Worm (Caenorhabditis elegans) whole organism, late embryonic: ENCODE results near the gene gcna-1.
A peak's percentile ranks its signal among the peaks of the same experiment; 100 is the strongest.

Experiments
- C08G9.2 ChIP-seq: sonication (generic microtip); optimal IDR thresholded peaks from 2 replicates; lab custom pipeline; 2016; ENCODE audit warnings: mild to moderate bottlenecking, missing genetic modification characterization, moderate library complexity, missing compliant biosample characterization
- F13H6.1 ChIP-seq: sonication (generic microtip); optimal IDR thresholded peaks from 2 replicates; lab custom pipeline; 2016; ENCODE audit warnings: missing genetic modification characterization, missing compliant biosample characterization
- K09A11.1 ChIP-seq: sonication (generic microtip); optimal IDR thresholded peaks from 2 replicates; lab custom pipeline; 2017; ENCODE audit warnings: antibody characterized with exemption, mild to moderate bottlenecking, missing genetic modification characterization, missing compliant biosample characterization; ENCODE audit not compliant: insufficient read depth
- T23F11.4 ChIP-seq: fragments of 200-800 bp; sonication (Bioruptor generic); optimal IDR thresholded peaks from 2 replicates; lab custom pipeline; 2018; ENCODE audit warnings: mild to moderate bottlenecking, missing genetic modification characterization, missing compliant biosample characterization
- ama-1 ChIP-seq: fragments of 150-350 bp; optimal IDR thresholded peaks from 2 replicates; lab custom pipeline; 2014
- ceh-14 ChIP-seq: sonication (generic microtip); optimal IDR thresholded peaks from 2 replicates; lab custom pipeline; 2016; ENCODE audit warnings: missing genotype, missing genetic modification characterization, missing compliant biosample characterization
- ceh-18 ChIP-seq: sonication (generic microtip); optimal IDR thresholded peaks from 2 replicates; lab custom pipeline; 2016; ENCODE audit warnings: missing genetic modification characterization, missing compliant biosample characterization
- ceh-2 ChIP-seq: sonication (generic microtip); optimal IDR thresholded peaks from 2 replicates; lab custom pipeline; 2016; ENCODE audit warnings: missing genotype, missing genetic modification characterization, missing compliant biosample characterization
- ceh-22 ChIP-seq: sonication (generic microtip); optimal IDR thresholded peaks from 2 replicates; lab custom pipeline; 2017; ENCODE audit warnings: missing biosample characterization, missing genetic modification characterization
- ceh-30 ChIP-seq: fragments of 150-350 bp; optimal IDR thresholded peaks from 2 replicates; lab custom pipeline; 2014; ENCODE audit warnings: missing biosample characterization, missing genetic modification characterization
- ceh-45 ChIP-seq: fragments of 200-800 bp; sonication (Bioruptor generic); IDR thresholded peaks from 2 replicates; pipeline ENCODE4 v1.3.6; 2022; ENCODE audit warnings: missing genetic modification reagents, missing genetic modification characterization, missing compliant biosample characterization
- ceh-48 ChIP-seq: sonication (generic microtip); optimal IDR thresholded peaks from 2 replicates; lab custom pipeline; 2016; ENCODE audit warnings: missing genetic modification characterization, inconsistent platforms, missing compliant biosample characterization
- ceh-6 ChIP-seq: fragments of 200-800 bp; sonication (Bioruptor generic); optimal IDR thresholded peaks from 2 replicates; lab custom pipeline; 2018; ENCODE audit warnings: mild to moderate bottlenecking, missing genetic modification characterization, missing compliant biosample characterization
- ceh-9 ChIP-seq: sonication (generic microtip); optimal IDR thresholded peaks from 2 replicates; lab custom pipeline; 2016; ENCODE audit warnings: mild to moderate bottlenecking, missing genetic modification characterization, inconsistent platforms, missing compliant biosample characterization
- dmd-4 ChIP-seq: sonication (generic microtip); optimal IDR thresholded peaks from 2 replicates; lab custom pipeline; 2016; ENCODE audit warnings: borderline replicate concordance, missing genetic modification characterization, missing compliant biosample characterization
- dve-1 ChIP-seq: sonication (generic microtip); optimal IDR thresholded peaks from 2 replicates; lab custom pipeline; 2017; ENCODE audit warnings: antibody characterized with exemption, mild to moderate bottlenecking, missing genetic modification characterization, missing compliant biosample characterization
- elt-2 ChIP-seq: sonication (generic microtip); optimal IDR thresholded peaks from 2 replicates; lab custom pipeline; 2016; ENCODE audit warnings: missing genetic modification reagents, missing genetic modification characterization, missing compliant biosample characterization
- ets-4 ChIP-seq: sonication (generic microtip); optimal IDR thresholded peaks from 2 replicates; lab custom pipeline; 2016; ENCODE audit warnings: missing genetic modification characterization, missing compliant biosample characterization
- eyg-1 ChIP-seq: sonication (generic microtip); optimal IDR thresholded peaks from 2 replicates; lab custom pipeline; 2016; ENCODE audit warnings: missing genotype, missing genetic modification characterization, missing compliant biosample characterization
- fax-1 ChIP-seq: sonication (generic microtip); optimal IDR thresholded peaks from 2 replicates; lab custom pipeline; 2016; ENCODE audit warnings: missing genotype, missing genetic modification characterization, missing compliant biosample characterization
- fkh-10 ChIP-seq: fragments of 150-350 bp; optimal IDR thresholded peaks from 2 replicates; lab custom pipeline; 2014; ENCODE audit warnings: missing biosample characterization, missing genetic modification reagents, missing genetic modification characterization
- gmeb-2 ChIP-seq: sonication (generic microtip); optimal IDR thresholded peaks from 2 replicates; lab custom pipeline; 2016; ENCODE audit warnings: missing genetic modification characterization, inconsistent platforms, missing compliant biosample characterization
- hlh-13 ChIP-seq: fragments of 200-800 bp; sonication (Bioruptor generic); optimal IDR thresholded peaks from 2 replicates; lab custom pipeline; 2018; ENCODE audit warnings: mild to moderate bottlenecking, missing genetic modification characterization, missing compliant biosample characterization
- hlh-30 ChIP-seq: sonication (generic microtip); optimal IDR thresholded peaks from 2 replicates; lab custom pipeline; 2017; ENCODE audit warnings: antibody characterized with exemption, missing genetic modification characterization, missing compliant biosample characterization; ENCODE audit not compliant: insufficient read depth
- lim-6 ChIP-seq: sonication (generic microtip); optimal IDR thresholded peaks from 2 replicates; lab custom pipeline; 2016; ENCODE audit warnings: missing genetic modification characterization, missing compliant biosample characterization
- npax-4 ChIP-seq: sonication (generic microtip); optimal IDR thresholded peaks from 2 replicates; lab custom pipeline; 2016; ENCODE audit warnings: missing genetic modification characterization, missing compliant biosample characterization
- pag-3 ChIP-seq: sonication (generic microtip); optimal IDR thresholded peaks from 2 replicates; lab custom pipeline; 2016; ENCODE audit warnings: missing compliant biosample characterization, missing genetic modification characterization, borderline replicate concordance
- pax-1 ChIP-seq: fragments of 150-350 bp; optimal IDR thresholded peaks from 2 replicates; lab custom pipeline; 2014; ENCODE audit warnings: missing biosample characterization, missing genetic modification characterization
- sox-2 ChIP-seq: fragments of 200-800 bp; sonication (Bioruptor generic); IDR thresholded peaks from 2 replicates; pipeline ENCODE4 v1.3.6; 2022; ENCODE audit warnings: missing genetic modification reagents, missing genetic modification characterization, missing compliant biosample characterization
- syd-9 ChIP-seq: sonication (generic microtip); optimal IDR thresholded peaks from 2 replicates; lab custom pipeline; 2016; ENCODE audit warnings: mild to moderate bottlenecking, missing genetic modification characterization, moderate library complexity, missing compliant biosample characterization
- ttx-3 ChIP-seq: sonication (generic microtip); optimal IDR thresholded peaks from 2 replicates; lab custom pipeline; 2016; ENCODE audit warnings: missing genetic modification reagents, missing genetic modification characterization, missing compliant biosample characterization
- unc-86 ChIP-seq: sonication (generic microtip); optimal IDR thresholded peaks from 2 replicates; lab custom pipeline; 2016; ENCODE audit warnings: missing genetic modification characterization, missing compliant biosample characterization
- ztf-16 ChIP-seq: sonication (generic microtip); optimal IDR thresholded peaks from 2 replicates; lab custom pipeline; 2017; ENCODE audit warnings: missing genetic modification characterization, missing compliant biosample characterization

The gcna-1 gene

DNA sequence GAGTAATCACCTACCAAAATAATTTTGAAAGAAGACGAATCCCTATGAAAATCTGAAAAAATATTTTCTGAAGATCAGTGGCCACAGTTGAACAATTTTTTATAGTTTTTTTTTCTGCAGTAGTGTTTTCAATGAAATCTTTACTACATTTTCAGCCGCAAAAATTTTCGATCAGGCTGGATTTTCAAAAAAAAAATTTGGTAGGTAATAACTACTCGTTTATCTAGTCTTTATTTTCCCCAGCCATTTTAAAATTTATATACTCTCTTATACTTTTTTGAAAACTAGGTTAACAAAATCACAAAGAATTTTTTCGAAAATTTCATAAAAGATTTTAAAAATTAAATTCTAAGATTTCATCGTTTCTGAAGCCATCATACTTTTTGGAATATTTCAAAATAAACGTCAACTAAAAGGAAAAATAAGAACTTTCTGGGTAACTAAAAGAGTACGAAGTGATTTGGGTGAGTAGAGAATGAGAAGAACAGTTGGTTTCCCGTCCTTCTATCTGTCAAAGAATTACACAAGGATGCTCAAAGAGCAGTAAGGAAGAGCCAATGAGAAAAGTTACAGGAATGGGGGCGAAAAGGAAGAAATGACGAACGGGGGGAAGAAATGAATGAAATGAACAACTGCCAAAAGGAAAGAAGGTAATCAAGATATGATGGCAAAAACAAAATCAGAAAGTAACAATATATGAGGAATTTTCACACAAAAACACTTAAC, 33.7 kb downstream of the gcna-1 start, which contains the start of gene mlp-1:
mlp-1 (minus strand) TSS at position 51 of the 726 bp plus-strand sequence.
- TF ChIP-seq C08G9.2 (no peak), ztf-16 (tag; lab: Kevin White, UChicago) (no peak), fkh-10 (GFP tag; lab: Kevin White, UChicago) (no peak), ceh-30 (no peak), ceh-48 (tag; lab: Kevin White, UChicago) (no peak), hlh-13 (no peak), pax-1 (no peak), ceh-9 (tag; lab: Kevin White, UChicago) (no peak), ama-1 (lab: Kevin White, UChicago) (no peak)

DNA sequence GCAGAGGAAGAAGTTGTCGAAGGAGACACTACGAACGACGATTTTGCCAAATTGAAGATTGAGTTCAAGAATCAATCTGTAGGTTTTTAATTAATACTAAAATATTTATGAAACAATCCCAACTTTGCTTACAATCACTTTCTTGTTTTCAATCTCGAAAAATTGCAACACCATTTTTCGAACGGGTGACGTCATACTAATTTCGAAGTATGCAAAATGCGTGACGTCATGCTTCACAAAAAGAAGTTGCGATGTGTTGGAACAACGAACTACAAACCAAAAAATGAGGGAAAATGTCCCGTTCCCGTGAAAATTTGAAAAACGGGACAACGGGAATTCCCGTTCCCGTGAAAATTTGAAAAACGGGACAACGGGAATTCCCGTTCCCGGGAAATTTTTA, 41.2 kb downstream of the gcna-1 start:
- TF ChIP-seq eyg-1 (tag; lab: Kevin White, UChicago) (no peak), sox-2 (no peak), ttx-3 (tag; lab: Kevin White, UChicago) (no peak), lim-6 (no peak), ceh-18 (no peak), ets-4 (tag; lab: Kevin White, UChicago) (no peak), K09A11.1 (tag; lab: Kevin White, UChicago) (no peak), ceh-22 (tag; lab: Kevin White, UChicago) (no peak), pag-3 (tag; lab: Kevin White, UChicago) (no peak), fax-1 (tag; lab: Kevin White, UChicago) (no peak), gmeb-2 (tag; lab: Kevin White, UChicago) (no peak), dmd-4 (tag; lab: Kevin White, UChicago) (no peak), ceh-2 (tag; lab: Kevin White, UChicago) (no peak), hlh-13 (no peak), ceh-14 (tag; lab: Kevin White, UChicago) (no peak), hlh-30 (tag; lab: Kevin White, UChicago) (no peak), elt-2 (tag; lab: Kevin White, UChicago) (no peak), syd-9 (tag; lab: Kevin White, UChicago) (no peak), npax-4 (no peak)

DNA sequence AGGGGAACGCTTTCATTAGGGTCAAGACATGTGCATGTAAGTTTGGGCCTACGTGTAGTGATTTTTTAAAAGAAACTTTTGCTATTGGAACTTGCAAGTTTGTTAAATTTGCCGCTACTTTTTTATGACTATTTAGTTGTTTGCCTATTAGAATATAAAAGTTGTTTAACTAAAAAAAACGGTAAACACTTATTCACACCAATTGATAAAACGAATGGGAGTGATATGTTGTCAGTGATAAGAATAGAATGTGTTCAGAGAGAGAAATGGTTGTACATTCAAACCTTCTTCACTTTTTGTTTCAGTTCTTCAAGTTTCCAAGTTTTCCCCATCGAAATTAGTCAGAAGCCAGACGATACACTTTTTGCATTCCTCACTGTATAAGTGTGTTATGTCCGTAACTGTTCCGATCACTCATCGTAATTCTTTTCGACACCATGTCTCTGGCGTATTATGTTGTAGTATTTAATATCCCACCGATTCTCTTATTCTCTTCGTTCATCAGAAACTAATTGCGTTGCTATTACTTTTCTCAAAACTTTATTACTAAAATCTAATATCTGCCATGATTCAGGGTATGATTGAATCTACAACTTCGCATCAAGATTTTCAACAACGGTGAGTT, 42.9 kb downstream of the gcna-1 start, which contains the start of gene dct-6:
dct-6 (plus strand) TSS at position 575 of the 625 bp plus-strand sequence.
- TF ChIP-seq elt-2 (tag; lab: Kevin White, UChicago), result peak; percentile 12
- no peak for TF ChIP-seq ceh-45 (GFP tag; lab: Robert Waterston, UW)
- TF ChIP-seq, all 69 proteins: peak for 1

DNA sequence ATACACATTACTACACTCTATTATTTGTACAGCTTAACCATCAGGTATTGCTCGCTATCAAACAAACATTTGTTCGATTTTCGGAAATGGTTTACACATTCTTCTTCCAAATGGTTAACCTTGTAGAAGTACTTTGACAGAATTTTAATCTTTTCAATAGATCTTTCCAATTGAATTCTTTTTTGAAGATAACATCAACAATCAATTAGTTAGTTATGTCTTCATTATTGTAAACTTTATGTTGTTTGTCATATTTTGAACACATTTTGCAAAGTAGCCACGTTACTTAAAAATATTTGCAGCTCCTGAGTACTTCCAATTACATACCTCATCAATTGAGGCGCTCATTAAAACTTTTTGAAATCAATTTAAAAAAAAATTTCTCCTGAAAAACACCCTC, 43.5 kb downstream of the gcna-1 start:
- no peak for TF ChIP-seq F13H6.1
- TF ChIP-seq ceh-6 (GFP tag; lab: Kevin White, UChicago), result no peak
- no peak for TF ChIP-seq T23F11.4
- TF ChIP-seq unc-86 (tag; lab: Kevin White, UChicago), result no peak
- no peak for TF ChIP-seq sox-2
- no peak for TF ChIP-seq ceh-22 (tag; lab: Kevin White, UChicago)
- TF ChIP-seq dve-1 (tag; lab: Kevin White, UChicago), result no peak
- TF ChIP-seq, all 69 proteins: peak for 0
